Fruit fly (Drosophila melanogaster) whole organism, embryonic: ENCODE results near the gene ZnT63C.

Experiments used
- BEAF-32 ChIP-seq: fragments of 200-800 bp; sonication (Bioruptor generic); optimal IDR thresholded peaks from 3 replicates; lab custom pipeline; 2017; ENCODE audit warnings: missing biosample characterization, missing genetic modification characterization, mild to moderate bottlenecking, moderate library complexity, missing genetic modification reagents
- CG11085 ChIP-seq: fragments of 200-800 bp; sonication (Bioruptor generic); IDR thresholded peaks from 2 replicates; pipeline ENCODE4 v1.3.6; 2022; ENCODE audit warnings: missing biosample characterization, missing genetic modification characterization
- CG11560 ChIP-seq: fragments of 200-800 bp; sonication (Bioruptor generic); IDR thresholded peaks from 3 replicates; pipeline ENCODE4 v1.3.6; 2022; ENCODE audit warnings: missing biosample characterization, missing genetic modification characterization
- CG11695 ChIP-seq: fragments of 200-800 bp; sonication (Bioruptor generic); IDR thresholded peaks from 3 replicates; pipeline ENCODE4 v1.3.6; 2022; ENCODE audit warnings: missing biosample characterization, missing genetic modification characterization
- CG12744 ChIP-seq: fragments of 200-800 bp; sonication (Bioruptor generic); optimal IDR thresholded peaks from 2 replicates; lab custom pipeline; 2016; ENCODE audit warnings: missing biosample characterization, missing genetic modification characterization
- CG13296 ChIP-seq: fragments of 200-800 bp; sonication (Bioruptor generic); optimal IDR thresholded peaks from 3 replicates; lab custom pipeline; 2018; ENCODE audit warnings: missing biosample characterization, mild to moderate bottlenecking, missing genetic modification characterization
- CG14014 ChIP-seq: fragments of 200-800 bp; sonication (Bioruptor generic); IDR thresholded peaks from 2 replicates; pipeline ENCODE4 v1.3.6; 2022; ENCODE audit warnings: missing biosample characterization, missing genetic modification characterization
- CG16813 ChIP-seq: fragments of 200-800 bp; sonication (Bioruptor generic); IDR thresholded peaks from 3 replicates; pipeline ENCODE4 v1.3.6; 2022; ENCODE audit warnings: missing biosample characterization, missing genetic modification characterization; ENCODE audit not compliant: partially characterized antibody
- CG17361 ChIP-seq: fragments of 200-800 bp; sonication (Bioruptor generic); IDR thresholded peaks from 3 replicates; pipeline ENCODE4 v1.3.6; 2022; ENCODE audit warnings: missing biosample characterization, missing genetic modification characterization
- CG1792 ChIP-seq: fragments of 200-800 bp; sonication (Bioruptor generic); optimal IDR thresholded peaks from 2 replicates; lab custom pipeline; 2016; ENCODE audit warnings: missing biosample characterization, missing genetic modification characterization
- CG18011 ChIP-seq: fragments of 200-800 bp; sonication (Bioruptor generic); optimal IDR thresholded peaks from 2 replicates; lab custom pipeline; 2017; ENCODE audit warnings: missing biosample characterization, missing genetic modification characterization, mild to moderate bottlenecking, moderate library complexity, missing genotype
- CG1832 ChIP-seq: fragments of 200-800 bp; sonication (Bioruptor generic); optimal IDR thresholded peaks from 2 replicates; lab custom pipeline; 2017; ENCODE audit warnings: missing biosample characterization, mild to moderate bottlenecking, missing genetic modification characterization, inconsistent platforms
- CG2678 ChIP-seq: fragments of 200-800 bp; sonication (Bioruptor generic); optimal IDR thresholded peaks from 3 replicates; lab custom pipeline; 2019; ENCODE audit warnings: missing biosample characterization, mild to moderate bottlenecking, missing genetic modification characterization, moderate library complexity
- CG31441 ChIP-seq: fragments of 200-800 bp; sonication (Bioruptor generic); IDR thresholded peaks from 2 replicates; pipeline ENCODE4 v1.3.6; 2022; ENCODE audit warnings: missing biosample characterization, missing genetic modification characterization
- CG4282 ChIP-seq: fragments of 200-800 bp; sonication (Bioruptor generic); optimal IDR thresholded peaks from 2 replicates; lab custom pipeline; 2016; ENCODE audit warnings: missing biosample characterization, missing genetic modification characterization
- CG43689 ChIP-seq: fragments of 200-800 bp; sonication (Bioruptor generic); IDR thresholded peaks from 2 replicates; pipeline ENCODE4 v1.3.6; 2022; ENCODE audit warnings: missing biosample characterization, missing genetic modification characterization
- CG6175 ChIP-seq: fragments of 200-800 bp; sonication (Bioruptor generic); IDR thresholded peaks from 3 replicates; pipeline ENCODE4 v1.3.6; 2022; ENCODE audit warnings: missing biosample characterization, missing genetic modification characterization
- CG6689 ChIP-seq: fragments of 200-800 bp; sonication (Bioruptor generic); IDR thresholded peaks from 2 replicates; pipeline ENCODE4 v1.3.6; 2022; ENCODE audit warnings: missing biosample characterization, missing genetic modification characterization
- CG7786 ChIP-seq: fragments of 200-800 bp; sonication (Bioruptor generic); optimal IDR thresholded peaks from 2 replicates; lab custom pipeline; 2016; ENCODE audit warnings: missing biosample characterization, missing genetic modification characterization
- CG7839 ChIP-seq: fragments of 200-800 bp; sonication (Bioruptor generic); optimal IDR thresholded peaks from 3 replicates; lab custom pipeline; 2018; ENCODE audit warnings: missing biosample characterization, mild to moderate bottlenecking, missing genetic modification characterization, moderate library complexity
- CG8478 ChIP-seq: fragments of >200 bp; optimal IDR thresholded peaks from 2 replicates; lab custom pipeline; 2018
- CG8924 ChIP-seq: fragments of 200-800 bp; optimal IDR thresholded peaks from 3 replicates; lab custom pipeline; 2019; ENCODE audit warnings: missing biosample characterization, mild to moderate bottlenecking, missing genetic modification characterization, moderate library complexity
- CG8944 ChIP-seq: fragments of 200-800 bp; sonication (Bioruptor generic); optimal IDR thresholded peaks from 3 replicates; lab custom pipeline; 2016; ENCODE audit warnings: missing biosample characterization, missing genetic modification characterization
- CG9817 ChIP-seq: fragments of 200-800 bp; sonication (Bioruptor generic); optimal IDR thresholded peaks from 2 replicates; lab custom pipeline; 2018; ENCODE audit warnings: missing biosample characterization, mild to moderate bottlenecking, missing genetic modification characterization, moderate library complexity
- CG9876 ChIP-seq: fragments of 200-800 bp; sonication (Bioruptor generic); optimal IDR thresholded peaks from 2 replicates; lab custom pipeline; 2016; ENCODE audit warnings: missing biosample characterization, missing genetic modification characterization
- Dip2 ChIP-seq: fragments of 200-800 bp; sonication (Bioruptor generic); IDR thresholded peaks from 2 replicates; pipeline ENCODE4 v1.3.6; 2022; ENCODE audit warnings: missing biosample characterization, missing genetic modification characterization
- Dip3 ChIP-seq: fragments of 200-800 bp; sonication (Bioruptor generic); optimal IDR thresholded peaks from 3 replicates; lab custom pipeline; 2016; ENCODE audit warnings: missing biosample characterization, missing genetic modification characterization
- Dp ChIP-seq: fragments of 200-800 bp; sonication (Bioruptor generic); optimal IDR thresholded peaks from 2 replicates; lab custom pipeline; 2018; ENCODE audit warnings: missing biosample characterization, mild to moderate bottlenecking, missing genetic modification characterization, moderate library complexity
- Fer1 ChIP-seq: fragments of 200-800 bp; sonication (Bioruptor generic); optimal IDR thresholded peaks from 2 replicates; lab custom pipeline; 2017; ENCODE audit warnings: missing biosample characterization, mild to moderate bottlenecking, missing genetic modification characterization
- Hmx ChIP-seq: fragments of 200-800 bp; sonication (Bioruptor generic); optimal IDR thresholded peaks from 2 replicates; lab custom pipeline; 2016; ENCODE audit warnings: missing biosample characterization, missing genetic modification characterization
- Hr51 ChIP-seq, 2 experiments: fragments of 200-800 bp; sonication (Bioruptor generic); optimal IDR thresholded peaks; 2 replicates in 1 of 2; 3 replicates in 1 of 2; lab custom pipeline; 2016 to 2018; ENCODE audit warnings: missing biosample characterization in 2 of 2, missing genetic modification characterization in 2 of 2, mild to moderate bottlenecking in 1 of 2, moderate library complexity in 1 of 2
- Nf-YA ChIP-seq: fragments of 200-800 bp; sonication (Bioruptor generic); IDR thresholded peaks from 2 replicates; pipeline ENCODE4 v1.3.6; 2022; ENCODE audit warnings: missing biosample characterization, missing genetic modification characterization
- Oli ChIP-seq: fragments of 200-800 bp; sonication (Bioruptor generic); optimal IDR thresholded peaks from 2 replicates; lab custom pipeline; 2018; ENCODE audit warnings: missing biosample characterization, mild to moderate bottlenecking, missing genetic modification characterization, moderate library complexity
- Sox102F ChIP-seq: fragments of 200-800 bp; sonication (Bioruptor generic); optimal IDR thresholded peaks from 2 replicates; lab custom pipeline; 2018; ENCODE audit warnings: missing biosample characterization, mild to moderate bottlenecking, missing genetic modification characterization, moderate library complexity
- bcd ChIP-seq: fragments of 200-800 bp; sonication (Bioruptor generic); optimal IDR thresholded peaks from 2 replicates; lab custom pipeline; 2017; ENCODE audit warnings: missing biosample characterization, mild to moderate bottlenecking, missing genetic modification characterization
- bsh ChIP-seq, 2 experiments: fragments of 200-800 bp; sonication (Bioruptor generic); optimal IDR thresholded peaks; 2 replicates each; lab custom pipeline; 2017 to 2018; ENCODE audit warnings: mild to moderate bottlenecking in 2 of 2, missing biosample characterization in 2 of 2, missing genetic modification characterization in 2 of 2, moderate library complexity in 1 of 2
- gem ChIP-seq: fragments of 200-800 bp; sonication (Bioruptor generic); optimal IDR thresholded peaks from 2 replicates; lab custom pipeline; 2019; ENCODE audit warnings: missing biosample characterization, mild to moderate bottlenecking, missing genetic modification characterization, moderate library complexity
- gfzf ChIP-seq: fragments of 200-800 bp; sonication (Bioruptor generic); optimal IDR thresholded peaks from 2 replicates; lab custom pipeline; 2016; ENCODE audit warnings: missing biosample characterization, mild to moderate bottlenecking, missing genetic modification characterization, moderate library complexity
- grau ChIP-seq: fragments of 200-800 bp; optimal IDR thresholded peaks from 3 replicates; lab custom pipeline; 2019; ENCODE audit warnings: missing biosample characterization, mild to moderate bottlenecking, missing genetic modification characterization, moderate library complexity
- hbn ChIP-seq: fragments of 200-800 bp; sonication (Bioruptor generic); IDR thresholded peaks from 2 replicates; pipeline ENCODE4 v1.3.6; 2022; ENCODE audit warnings: missing biosample characterization, missing genetic modification characterization; ENCODE audit not compliant: partially characterized antibody
- lbe ChIP-seq: fragments of 200-800 bp; sonication (Bioruptor generic); optimal IDR thresholded peaks from 2 replicates; lab custom pipeline; 2016; ENCODE audit warnings: missing biosample characterization, mild to moderate bottlenecking, missing genetic modification characterization
- mld ChIP-seq: fragments of 200-800 bp; sonication (Bioruptor generic); IDR thresholded peaks from 3 replicates; pipeline ENCODE4 v1.3.6; 2022; ENCODE audit warnings: missing biosample characterization, missing genetic modification characterization; ENCODE audit not compliant: partially characterized antibody
- pros ChIP-seq: fragments of 200-800 bp; sonication (Bioruptor generic); optimal IDR thresholded peaks from 3 replicates; lab custom pipeline; 2019; ENCODE audit warnings: missing biosample characterization, mild to moderate bottlenecking, missing genetic modification characterization, moderate library complexity
- sens ChIP-seq: fragments of 200-800 bp; sonication (Bioruptor generic); peaks from one replicate; lab custom pipeline; 2016; ENCODE audit warnings: missing biosample characterization, missing genetic modification characterization
- sens-2 ChIP-seq: fragments of 200-800 bp; sonication (Bioruptor generic); IDR thresholded peaks from 2 replicates; pipeline ENCODE4 v1.3.6; 2022; ENCODE audit warnings: missing biosample characterization, missing genetic modification characterization
- sr ChIP-seq: fragments of 200-800 bp; sonication (Bioruptor generic); IDR thresholded peaks from 3 replicates; pipeline ENCODE4 v1.3.6; 2022; ENCODE audit warnings: missing biosample characterization, missing genetic modification characterization
- trh ChIP-seq: fragments of 200-800 bp; sonication (Bioruptor generic); optimal IDR thresholded peaks from 2 replicates; lab custom pipeline; 2016; ENCODE audit warnings: missing biosample characterization, missing genetic modification characterization
- tx ChIP-seq: fragments of 200-800 bp; sonication (Bioruptor generic); optimal IDR thresholded peaks from 2 replicates; lab custom pipeline; 2016; ENCODE audit warnings: missing biosample characterization, missing genetic modification characterization
- zen ChIP-seq: fragments of 200-800 bp; sonication (Bioruptor generic); optimal IDR thresholded peaks from 3 replicates; lab custom pipeline; 2018; ENCODE audit warnings: missing biosample characterization, mild to moderate bottlenecking, missing genetic modification characterization, moderate library complexity

ZnT63C gene

dm6 chr3L:3342307-3342940 is 38.9 kb downstream of the ZnT63C start (continued):
- TF ChIP-seq CG11695 (peak; percentile 48; the same call in 1 of the 3 replicates), CG1792 (no peak), gfzf (no peak), CG6689 (GFP tag; lab: Robert Waterston, UW) (no peak), CG8944 (GFP tag; lab: Kevin White, UChicago) (no peak), lbe (GFP tag; lab: Kevin White, UChicago) (peak; percentile 65), hbn (GFP tag; lab: Robert Waterston, UW) (no peak), CG7786 (GFP tag; lab: Kevin White, UChicago) (no peak), CG16813 (GFP tag; lab: Robert Waterston, UW) (no peak), bsh (GFP tag; optimal IDR thresholded peaks at IDR 0.05; lab: Kevin White, UChicago) (peak in 1 of 2 experiments; percentile 61), bcd (GFP tag; lab: Kevin White, UChicago) (no peak)

DNA sequence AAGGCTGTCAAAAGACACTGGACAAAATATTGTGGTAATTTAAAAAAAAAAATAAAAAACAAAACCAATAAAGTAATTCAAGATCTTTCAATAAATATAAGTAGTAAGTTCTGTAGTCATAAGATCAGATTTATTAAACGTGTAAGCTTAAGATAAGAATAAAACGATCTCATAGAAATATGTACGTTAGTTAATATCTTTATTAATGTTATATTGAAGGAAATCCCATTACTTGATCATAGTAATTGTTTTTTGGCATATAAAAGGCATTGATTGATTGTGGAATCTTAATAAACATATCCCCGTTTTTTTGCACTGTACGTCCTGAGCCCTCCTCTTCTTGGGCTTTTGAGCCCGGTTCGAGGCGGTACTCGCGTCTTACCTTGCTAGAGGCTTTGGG is 39.8 kb downstream of the ZnT63C start:
- TF ChIP-seq CG43689 (GFP tag; lab: Robert Waterston, UW) (no peak), CG18011 (GFP tag; lab: Kevin White, UChicago) (no peak), BEAF-32 (GFP tag; lab: Kevin White, UChicago) (no peak), CG2678 (peak; percentile 35), Oli (peak; percentile 35), CG31441 (GFP tag; lab: Robert Waterston, UW) (peak; percentile 48; the same call in 1 of the 2 replicates), CG12744 (GFP tag; lab: Kevin White, UChicago) (no peak), CG1832 (no peak), Nf-YA (GFP tag; lab: Robert Waterston, UW) (no peak), CG9876 (GFP tag; lab: Kevin White, UChicago) (no peak), pros (GFP tag; lab: Kevin White, UChicago) (no peak), CG11560 (no peak), CG6175 (GFP tag; lab: Robert Waterston, UW) (no peak), CG11085 (GFP tag; lab: Robert Waterston, UW) (no peak), Hmx (no peak), Dp (no peak), trh (GFP tag; lab: Kevin White, UChicago) (no peak), Dip3 (GFP tag; lab: Kevin White, UChicago) (no peak), Fer1 (GFP tag; lab: Kevin White, UChicago) (peak; percentile 19), Hr51 (GFP tag; optimal IDR thresholded peaks at IDR 0.05; lab: Kevin White, UChicago) (peak in 1 of 2 experiments; percentile 56), sr (no peak), Sox102F (GFP tag; lab: Kevin White, UChicago) (peak; percentile 12), CG8924 (tag; lab: Kevin White, UChicago) (no peak), Dip2 (GFP tag; lab: Robert Waterston, UW) (no peak), CG4282 (GFP tag; lab: Kevin White, UChicago) (no peak), mld (GFP tag; lab: Robert Waterston, UW) (no peak), zen (no peak), CG13296 (GFP tag; lab: Kevin White, UChicago) (peak; percentile 3), CG8478 (lab: Kevin White, UChicago) (no peak), grau (tag; lab: Kevin White, UChicago) (peak; percentile 2), sens (GFP tag; lab: Kevin White, UChicago) (peak; percentile 74), gem (peak; percentile 53), CG7839 (tag; lab: Kevin White, UChicago) (peak; percentile 14), lbe (GFP tag; lab: Kevin White, UChicago) (peak; percentile 51), tx (no peak), CG14014 (GFP tag; lab: Robert Waterston, UW) (no peak), CG17361 (GFP tag; lab: Robert Waterston, UW) (0 out of 3 replicates have a peak, but pooled peaks have one; percentile 14), CG9817 (tag; lab: Kevin White, UChicago) (no peak), sens-2 (GFP tag; lab: Robert Waterston, UW) (no peak)
